Fruit fly (Drosophila melanogaster): ENCODE measurements around the gene CG11122.

- TF ChIP-seq Eip75B (GFP tag; optimal IDR thresholded peaks at IDR 0.05): no peak
- no peak for TF ChIP-seq CG6808 (GFP tag; optimal IDR thresholded peaks at IDR 0.05)
Observed at dm6 chrX:11086250-11086649, 38.3 kb downstream of the CG11122 start, which contains the start of gene sev.
